Fruit fly (Drosophila melanogaster) whole organism, prepupa: ENCODE results near the gene CG10650.

ENCODE experiments used
- Blimp-1 ChIP-seq: fragments of 200-800 bp; sonication (Bioruptor generic); optimal IDR thresholded peaks from 3 replicates; lab custom pipeline; 2017; ENCODE audit warnings: missing biosample characterization, missing genetic modification characterization, mild to moderate bottlenecking, moderate library complexity, missing genetic modification reagents
- CG10669 ChIP-seq: fragments of 200-800 bp; sonication (Bioruptor generic); optimal IDR thresholded peaks from 3 replicates; lab custom pipeline; 2018; ENCODE audit warnings: missing biosample characterization, mild to moderate bottlenecking, missing genetic modification characterization, moderate library complexity
- CG11762 ChIP-seq: fragments of 200-800 bp; sonication (Bioruptor generic); optimal IDR thresholded peaks from 3 replicates; lab custom pipeline; 2016; ENCODE audit warnings: missing biosample characterization, missing genetic modification characterization; ENCODE audit not compliant: insufficient read depth
- CG15336 ChIP-seq: fragments of 200-800 bp; sonication (Bioruptor generic); IDR thresholded peaks from 2 replicates; pipeline ENCODE4 v1.3.6; 2022; ENCODE audit warnings: missing biosample characterization, missing genetic modification characterization
- CG1621 ChIP-seq: fragments of 200-800 bp; sonication (Bioruptor generic); optimal IDR thresholded peaks from 3 replicates; lab custom pipeline; 2018; ENCODE audit warnings: missing biosample characterization, mild to moderate bottlenecking, missing genetic modification characterization
- CG16779 ChIP-seq: fragments of 200-800 bp; sonication (Bioruptor generic); optimal IDR thresholded peaks from 3 replicates; lab custom pipeline; 2017; ENCODE audit warnings: missing biosample characterization, mild to moderate bottlenecking, missing genetic modification characterization
- CG3032 ChIP-seq: fragments of 200-800 bp; optimal IDR thresholded peaks from 2 replicates; lab custom pipeline; 2019; ENCODE audit warnings: missing biosample characterization, mild to moderate bottlenecking, missing genetic modification characterization, moderate library complexity
- CG31627 ChIP-seq: fragments of 200-800 bp; sonication (Bioruptor generic); optimal IDR thresholded peaks from 3 replicates; lab custom pipeline; 2016; ENCODE audit warnings: missing biosample characterization, missing genetic modification characterization
- CG32006 ChIP-seq: fragments of 200-800 bp; sonication (Bioruptor generic); optimal IDR thresholded peaks from 3 replicates; lab custom pipeline; 2017; ENCODE audit warnings: missing biosample characterization, mild to moderate bottlenecking, missing genetic modification characterization
- CG34406 ChIP-seq: fragments of 200-800 bp; sonication (Bioruptor generic); optimal IDR thresholded peaks from 3 replicates; lab custom pipeline; 2016; ENCODE audit warnings: missing biosample characterization, missing genetic modification characterization
- CG4318 ChIP-seq: fragments of 200-800 bp; sonication (Bioruptor generic); optimal IDR thresholded peaks from 3 replicates; lab custom pipeline; 2017; ENCODE audit warnings: missing biosample characterization, mild to moderate bottlenecking, missing genetic modification characterization
- CG6163 ChIP-seq: fragments of 200-800 bp; sonication (Bioruptor generic); IDR thresholded peaks from 3 replicates; pipeline ENCODE4 v1.3.6; 2022; ENCODE audit warnings: missing biosample characterization, missing genetic modification characterization
- CG6276 ChIP-seq: fragments of 200-800 bp; sonication (Bioruptor generic); optimal IDR thresholded peaks from 2 replicates; lab custom pipeline; 2017; ENCODE audit warnings: missing biosample characterization, mild to moderate bottlenecking, missing genetic modification characterization
- CG6808 ChIP-seq: fragments of 200-800 bp; sonication (Bioruptor generic); optimal IDR thresholded peaks from 3 replicates; lab custom pipeline; 2017; ENCODE audit warnings: missing biosample characterization, missing genetic modification characterization, mild to moderate bottlenecking, moderate library complexity, missing genetic modification reagents
- CG6854 ChIP-seq: fragments of 200-800 bp; sonication (Bioruptor generic); optimal IDR thresholded peaks from 2 replicates; lab custom pipeline; 2017; ENCODE audit warnings: missing biosample characterization, mild to moderate bottlenecking, missing genetic modification characterization
- CG7368 ChIP-seq: fragments of 200-800 bp; sonication (Bioruptor generic); optimal IDR thresholded peaks from 3 replicates; lab custom pipeline; 2016; ENCODE audit warnings: missing biosample characterization, missing genetic modification characterization
- CG8319 ChIP-seq: fragments of 200-800 bp; sonication (Bioruptor generic); optimal IDR thresholded peaks from 3 replicates; lab custom pipeline; 2016; ENCODE audit warnings: missing biosample characterization, missing genetic modification characterization
- Eip78C ChIP-seq: fragments of 200-800 bp; sonication (Bioruptor generic); peaks from one replicate; lab custom pipeline; 2016; ENCODE audit warnings: missing biosample characterization, missing genetic modification characterization
- Eip93F ChIP-seq: fragments of 200-800 bp; sonication (Bioruptor generic); optimal IDR thresholded peaks from 2 replicates; lab custom pipeline; 2016; ENCODE audit warnings: missing biosample characterization, mild to moderate bottlenecking, missing genetic modification characterization
- Ets21C ChIP-seq: fragments of 200-800 bp; sonication (Bioruptor generic); optimal IDR thresholded peaks from 3 replicates; lab custom pipeline; 2016; ENCODE audit warnings: missing biosample characterization, missing genetic modification characterization
- Ets96B ChIP-seq: fragments of 200-800 bp; optimal IDR thresholded peaks from 2 replicates; lab custom pipeline; 2019; ENCODE audit warnings: missing biosample characterization, mild to moderate bottlenecking, missing genetic modification characterization, moderate library complexity
- Gug ChIP-seq: fragments of 200-800 bp; sonication (Bioruptor generic); IDR thresholded peaks from 2 replicates; pipeline ENCODE4 v1.3.6; 2022; ENCODE audit warnings: missing biosample characterization, missing genetic modification characterization
- Met ChIP-seq: fragments of 200-800 bp; sonication (Bioruptor generic); optimal IDR thresholded peaks from 3 replicates; lab custom pipeline; 2016; ENCODE audit warnings: missing biosample characterization, missing genetic modification characterization
- OdsH ChIP-seq: fragments of 200-800 bp; sonication (Bioruptor generic); optimal IDR thresholded peaks from 3 replicates; lab custom pipeline; 2016; ENCODE audit warnings: missing biosample characterization, missing genetic modification characterization
- Sox102F ChIP-seq: fragments of 200-800 bp; sonication (Bioruptor generic); optimal IDR thresholded peaks from 2 replicates; lab custom pipeline; 2016; ENCODE audit warnings: missing biosample characterization, mild to moderate bottlenecking, missing genetic modification characterization
- Sox14 ChIP-seq: fragments of 200-800 bp; sonication (Bioruptor generic); optimal IDR thresholded peaks from 3 replicates; lab custom pipeline; 2016; ENCODE audit warnings: missing biosample characterization, missing genetic modification characterization
- achi ChIP-seq: fragments of 200-800 bp; sonication (Bioruptor generic); optimal IDR thresholded peaks from 3 replicates; lab custom pipeline; 2016; ENCODE audit warnings: missing biosample characterization, missing genetic modification characterization
- acj6 ChIP-seq: fragments of 200-800 bp; sonication (Bioruptor generic); optimal IDR thresholded peaks from 3 replicates; lab custom pipeline; 2016; ENCODE audit warnings: missing biosample characterization, missing genetic modification characterization
- cyc ChIP-seq: fragments of 200-800 bp; sonication (Bioruptor generic); optimal IDR thresholded peaks from 3 replicates; lab custom pipeline; 2016; ENCODE audit warnings: missing biosample characterization, missing genetic modification characterization
- dac ChIP-seq: fragments of 200-800 bp; sonication (Bioruptor generic); optimal IDR thresholded peaks from 2 replicates; lab custom pipeline; 2017; ENCODE audit warnings: missing biosample characterization, mild to moderate bottlenecking, missing genetic modification characterization
- eg ChIP-seq: fragments of 200-800 bp; sonication (Bioruptor generic); IDR thresholded peaks from 3 replicates; pipeline ENCODE4 v1.3.6; 2022; ENCODE audit warnings: missing biosample characterization, missing genetic modification characterization
- esn ChIP-seq: fragments of 200-800 bp; sonication (Bioruptor generic); optimal IDR thresholded peaks from 2 replicates; lab custom pipeline; 2016; ENCODE audit warnings: missing biosample characterization, mild to moderate bottlenecking, missing genetic modification characterization, moderate library complexity
- fd59A ChIP-seq: fragments of 200-800 bp; sonication (Bioruptor generic); optimal IDR thresholded peaks from 2 replicates; lab custom pipeline; 2017; ENCODE audit warnings: missing biosample characterization, mild to moderate bottlenecking, missing genetic modification characterization, missing genetic modification reagents
- lz ChIP-seq: fragments of 200-800 bp; sonication (Bioruptor generic); optimal IDR thresholded peaks from 3 replicates; lab custom pipeline; 2016; ENCODE audit warnings: missing biosample characterization, missing genetic modification characterization
- net ChIP-seq: fragments of 200-800 bp; sonication (Bioruptor generic); optimal IDR thresholded peaks from 3 replicates; lab custom pipeline; 2016; ENCODE audit warnings: missing biosample characterization, missing genetic modification characterization
- pdm3 ChIP-seq: fragments of 200-800 bp; sonication (Bioruptor generic); optimal IDR thresholded peaks from 3 replicates; lab custom pipeline; 2016; ENCODE audit warnings: missing biosample characterization, missing genetic modification characterization
- salr ChIP-seq, 2 experiments: fragments of 200-800 bp; sonication (Bioruptor generic); optimal IDR thresholded peaks; 3 replicates each; lab custom pipeline; 2016 to 2018; ENCODE audit warnings: missing biosample characterization in 2 of 2, missing genetic modification characterization in 2 of 2, mild to moderate bottlenecking in 1 of 2
- spab ChIP-seq: fragments of 200-800 bp; sonication (Bioruptor generic); optimal IDR thresholded peaks from 2 replicates; lab custom pipeline; 2017; ENCODE audit warnings: missing biosample characterization, mild to moderate bottlenecking, missing genetic modification characterization, missing genetic modification reagents
- ss ChIP-seq, 2 experiments: fragments of 200-800 bp; sonication (Bioruptor generic); optimal IDR thresholded peaks; 2 replicates in 1 of 2; 3 replicates in 1 of 2; lab custom pipeline; 2017 to 2018; ENCODE audit warnings: mild to moderate bottlenecking in 2 of 2, missing biosample characterization in 2 of 2, missing genetic modification characterization in 2 of 2, moderate library complexity in 1 of 2
- svp ChIP-seq: fragments of 200-800 bp; sonication (Bioruptor generic); peaks from one replicate; lab custom pipeline; 2016; ENCODE audit warnings: missing biosample characterization, missing genetic modification characterization
- topi ChIP-seq: fragments of 200-800 bp; sonication (Bioruptor generic); optimal IDR thresholded peaks from 3 replicates; lab custom pipeline; 2016; ENCODE audit warnings: missing biosample characterization, missing genetic modification characterization
- vri ChIP-seq: fragments of 200-800 bp; sonication (Bioruptor generic); optimal IDR thresholded peaks from 3 replicates; lab custom pipeline; 2016; ENCODE audit warnings: missing biosample characterization, mild to moderate bottlenecking, missing genetic modification characterization

The CG10650 gene

DNA sequence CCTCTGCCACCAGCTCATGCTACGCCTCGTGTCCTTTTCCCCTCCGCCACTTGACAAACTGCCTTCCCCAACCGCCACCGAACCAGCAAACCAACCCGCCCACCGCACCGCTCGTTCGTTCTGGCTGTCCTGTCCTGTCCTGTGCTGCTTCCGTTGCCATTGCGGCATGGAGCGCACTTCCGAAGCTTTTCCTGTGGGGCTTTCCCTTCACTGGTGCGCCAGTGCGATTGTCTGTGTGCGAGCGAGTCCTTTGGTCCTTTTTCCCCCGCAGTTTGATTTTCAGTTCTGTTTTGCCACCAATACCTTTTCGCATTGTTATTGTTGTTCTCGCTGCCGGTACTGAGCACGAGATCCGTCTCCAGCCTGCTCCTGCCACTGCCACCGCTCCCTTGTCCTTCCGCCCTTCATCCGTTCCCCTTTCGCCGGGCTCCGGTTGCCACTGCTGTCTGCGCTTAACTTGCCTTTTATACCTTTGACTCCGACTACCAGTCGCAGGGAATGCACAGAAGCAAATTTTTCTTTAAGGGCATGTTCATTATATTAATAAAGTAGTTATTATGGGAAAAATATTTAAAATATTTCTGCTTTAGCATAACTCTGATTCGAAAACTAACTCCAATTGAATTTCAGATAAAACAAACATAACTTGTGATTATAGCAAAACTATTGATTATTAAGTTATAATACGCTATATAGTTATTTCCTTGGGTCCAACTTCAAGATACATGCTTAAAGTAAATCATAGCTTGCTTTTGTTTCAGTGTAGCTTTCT, 28.4 kb upstream of the CG10650 start (continued):
- TF ChIP-seq Eip93F (GFP tag; lab: Kevin White, UChicago) (no peak), Met (GFP tag; lab: Kevin White, UChicago) (peak; percentile 55), salr (GFP tag; optimal IDR thresholded peaks at IDR 0.05; lab: Kevin White, UChicago) (peak; percentile 31 to 39), Ets21C (GFP tag; lab: Kevin White, UChicago) (peak; percentile 33), net (GFP tag; lab: Kevin White, UChicago) (peak; percentile 33), CG6276 (GFP tag; lab: Kevin White, UChicago) (peak; percentile 32), CG6163 (GFP tag; lab: Robert Waterston, UW) (no peak), svp (GFP tag; lab: Kevin White, UChicago) (peak; percentile 66), lz (GFP tag; lab: Kevin White, UChicago) (peak; percentile 52), CG34406 (peak; percentile 48), CG16779 (tag; lab: Kevin White, UChicago) (peak; percentile 10), CG7368 (GFP tag; lab: Kevin White, UChicago) (no peak), Ets96B (peak; percentile 77), Gug (GFP tag; lab: Robert Waterston, UW) (no peak), Sox14 (GFP tag; lab: Kevin White, UChicago) (peak; percentile 39), OdsH (GFP tag; lab: Kevin White, UChicago) (peak; percentile 61), acj6 (peak; percentile 56), achi (GFP tag; lab: Kevin White, UChicago) (peak; percentile 57), CG6854 (GFP tag; lab: Kevin White, UChicago) (no peak), CG4318 (peak; percentile 28), cyc (GFP tag; lab: Kevin White, UChicago) (peak; percentile 28), topi (GFP tag; lab: Kevin White, UChicago) (peak; percentile 51), vri (GFP tag; lab: Kevin White, UChicago) (peak; percentile 4), CG31627 (peak; percentile 42), pdm3 (GFP tag; lab: Kevin White, UChicago) (peak; percentile 46), Blimp-1 (GFP tag; lab: Kevin White, UChicago) (peak; percentile 30)

DNA sequence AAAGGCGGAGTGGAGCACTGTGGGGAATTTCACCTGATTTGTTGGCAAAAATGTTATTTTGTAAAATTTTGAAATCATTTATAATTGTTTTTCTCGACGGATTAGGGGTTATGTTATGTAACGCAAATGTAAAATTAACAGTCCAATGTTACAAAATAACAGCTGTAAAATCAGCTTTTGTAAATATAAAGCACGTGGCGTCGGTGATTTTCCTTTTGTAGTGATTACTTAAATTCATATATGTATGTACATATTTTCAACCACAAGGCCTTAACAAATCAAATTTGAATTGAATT, 26.4 kb upstream of the CG10650 start, which contains the start of gene CG15172:
Gene CG15172, plus strand, starts transcription at position 197 of the 296 bp plus-strand sequence.
- TF ChIP-seq CG6163 (GFP tag; lab: Robert Waterston, UW) (no peak), Eip93F (GFP tag; lab: Kevin White, UChicago) (no peak), Blimp-1 (GFP tag; lab: Kevin White, UChicago) (no peak), Eip78C (no peak), CG32006 (no peak), CG8319 (GFP tag; lab: Kevin White, UChicago) (no peak), CG6808 (GFP tag; lab: Kevin White, UChicago) (no peak)

DNA sequence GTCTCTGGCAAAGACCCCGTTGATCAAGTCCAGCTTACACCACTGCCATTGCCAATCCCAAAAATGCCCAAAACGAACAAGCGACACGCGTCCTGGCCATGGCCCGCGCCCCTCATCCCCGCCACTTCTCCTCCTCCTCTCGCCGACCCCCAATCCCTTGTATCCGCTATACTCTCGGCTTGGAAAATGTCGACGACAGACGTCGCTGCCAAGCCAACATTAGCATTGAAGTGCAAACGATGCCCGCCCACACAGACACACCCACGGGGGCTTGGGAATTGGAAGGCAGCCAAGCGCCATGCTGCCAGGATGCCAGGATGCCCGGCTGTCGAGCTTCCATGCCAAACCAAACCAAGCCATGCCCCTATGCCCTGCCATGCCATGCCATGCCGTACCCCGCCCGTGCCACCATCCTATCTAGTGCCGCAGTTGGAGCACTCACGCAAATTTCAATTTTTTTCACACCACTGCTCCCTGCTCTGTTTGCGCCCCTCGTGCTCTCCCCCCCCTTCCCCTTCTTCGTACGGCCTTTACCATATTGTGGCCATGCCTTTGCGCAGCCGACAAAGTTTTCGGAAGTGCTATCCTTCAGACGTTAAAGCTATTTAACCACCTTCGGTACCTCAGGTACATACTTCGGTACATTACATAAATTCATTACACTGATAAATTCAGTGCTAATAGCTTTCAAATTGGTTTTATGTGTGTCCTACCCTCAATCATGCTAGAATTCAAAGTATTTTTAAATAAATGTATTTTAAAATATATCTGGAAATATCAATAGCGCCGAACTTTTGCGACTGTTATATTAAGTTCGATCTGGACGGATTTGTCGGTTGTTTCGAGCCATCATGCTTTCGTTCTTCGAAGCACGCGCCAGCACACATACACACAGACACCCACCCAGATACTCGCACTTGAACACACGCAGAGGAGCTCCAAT, 25.8 kb upstream of the CG10650 start:
- TF ChIP-seq spab (peak; percentile 84), CG15336 (GFP tag; lab: Robert Waterston, UW) (peak; percentile 84), CG1621 (tag; lab: Kevin White, UChicago) (peak; percentile 81), esn (GFP tag; lab: Kevin White, UChicago) (peak; percentile 88), lz (GFP tag; lab: Kevin White, UChicago) (peak; percentile 82), Gug (GFP tag; lab: Robert Waterston, UW) (0 out of 2 replicates have a peak, but pooled peaks have one; percentile 8), vri (GFP tag; lab: Kevin White, UChicago) (peak; percentile 68), CG32006 (peak; percentile 89), acj6 (peak; percentile 81), eg (GFP tag; lab: Robert Waterston, UW) (peak; percentile 53; the same call in 2 of the 3 replicates), CG31627 (peak; percentile 72), Sox102F (GFP tag; lab: Kevin White, UChicago) (peak; percentile 85), ss (GFP tag; optimal IDR thresholded peaks at IDR 0.05; lab: Kevin White, UChicago) (peak; percentile 92 to 96), CG3032 (tag; lab: Kevin White, UChicago) (peak; percentile 90), topi (GFP tag; lab: Kevin White, UChicago) (peak; percentile 81), salr (GFP tag; optimal IDR thresholded peaks at IDR 0.05; lab: Kevin White, UChicago) (peak; percentile 54 to 82), CG34406 (peak; percentile 80), Sox14 (GFP tag; lab: Kevin White, UChicago) (peak; percentile 88), fd59A (peak; percentile 87), dac (GFP tag; lab: Kevin White, UChicago) (peak; percentile 53), CG11762 (GFP tag; lab: Kevin White, UChicago) (peak; percentile 57), cyc (GFP tag; lab: Kevin White, UChicago) (peak; percentile 71), CG10669 (GFP tag; lab: Kevin White, UChicago) (peak; percentile 84), Met (GFP tag; lab: Kevin White, UChicago) (peak; percentile 84)
